Worm (Caenorhabditis elegans): ENCODE results near the gene kel-8.

The kel-8 gene

DNA sequence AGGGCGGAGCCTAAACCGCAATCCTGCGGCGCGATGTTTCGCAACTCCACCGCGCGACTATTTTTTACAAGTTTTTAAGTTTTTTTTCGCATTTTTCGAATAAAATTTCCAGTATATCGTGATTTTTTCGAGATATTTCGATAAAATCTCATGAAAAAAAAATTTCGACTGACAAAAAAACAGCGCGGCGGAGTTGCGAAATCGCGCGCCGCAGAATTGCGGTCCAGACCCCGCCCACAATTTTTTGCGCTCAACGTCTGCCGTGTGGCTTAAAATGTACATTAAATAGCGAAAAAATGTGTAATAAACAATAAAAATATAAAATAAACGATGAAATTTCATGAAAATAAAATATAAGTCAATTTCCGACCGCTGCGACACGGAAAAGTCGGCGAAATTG is 26.4 kb downstream of the kel-8 start:
- TF ChIP-seq isw-1 (GFP tag; IDR thresholded peaks at IDR 0.05), result no peak
- no peak for TF ChIP-seq ceh-88 (GFP tag; IDR thresholded peaks at IDR 0.05)
- TF ChIP-seq tlp-1 (tag; optimal IDR thresholded peaks at IDR 0.05), result no peak
- TF ChIP-seq unc-130 (tag; optimal IDR thresholded peaks at IDR 0.05), result no peak
- TF ChIP-seq lin-39 (tag; optimal IDR thresholded peaks at IDR 0.05), result no peak
- TF ChIP-seq elt-3 (tag; optimal IDR thresholded peaks at IDR 0.05), result no peak
- TF ChIP-seq lir-3 (tag; optimal IDR thresholded peaks at IDR 0.05; ENCODE audit: poor library complexity), result no peak
- TF ChIP-seq sptf-1 (tag; optimal IDR thresholded peaks at IDR 0.05), result no peak
- no peak for TF ChIP-seq pqm-1 (tag; optimal IDR thresholded peaks at IDR 0.05)
- TF ChIP-seq lin-15B (tag; optimal IDR thresholded peaks at IDR 0.05), result no peak
- no peak for TF ChIP-seq mdl-1 (tag; optimal IDR thresholded peaks at IDR 0.05)
- TF ChIP-seq sox-4 (tag; optimal IDR thresholded peaks at IDR 0.05), result no peak

DNA sequence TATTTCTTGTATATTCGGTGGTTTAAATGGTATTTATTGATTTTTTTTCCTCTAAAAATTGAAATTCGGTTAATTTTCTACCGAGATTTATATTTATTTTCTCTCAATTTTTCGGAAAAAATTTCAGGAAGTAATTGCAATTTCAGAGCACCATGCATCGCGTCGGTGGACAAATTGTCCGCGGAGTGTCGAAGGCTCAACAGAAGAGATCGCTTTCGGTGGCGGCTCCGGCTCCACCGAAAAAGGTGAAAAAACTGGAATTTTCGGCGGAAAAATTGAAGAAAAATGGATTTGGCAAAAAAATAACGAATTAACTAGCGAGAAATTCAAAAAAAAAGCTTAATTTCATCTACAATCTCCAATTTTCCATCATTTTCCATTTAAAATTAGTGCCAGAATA is 27.6 kb downstream of the kel-8 start, which contains the start of gene nuo-5:
Gene nuo-5 (plus strand): TSS at position 147 of the 400 bp plus-strand sequence.
- no peak for TF ChIP-seq sup-37 (GFP tag; optimal IDR thresholded peaks at IDR 0.05)
- no peak for TF ChIP-seq lin-14 (GFP tag; optimal IDR thresholded peaks at IDR 0.05)
- no peak for TF ChIP-seq tbx-2 (tag; optimal IDR thresholded peaks at IDR 0.05)

DNA sequence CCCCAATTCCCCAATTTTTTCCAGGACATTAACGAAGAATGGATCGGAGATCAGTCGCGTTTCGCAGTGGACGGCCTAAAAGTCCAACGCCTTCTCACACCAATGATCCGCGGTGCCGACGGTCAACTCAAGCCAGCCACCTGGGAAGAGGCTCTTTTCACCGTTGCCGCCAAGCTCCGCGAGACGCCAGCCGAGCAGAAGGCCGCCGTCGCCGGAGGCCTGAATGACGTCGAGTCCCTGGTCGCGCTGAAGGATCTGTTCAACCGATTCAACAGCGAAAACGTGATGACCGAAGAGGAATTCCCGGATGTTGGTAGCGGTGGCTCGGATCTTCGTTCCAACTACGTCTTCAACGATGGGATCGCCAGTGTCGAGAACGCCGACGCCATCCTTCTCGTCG is 31.6 kb downstream of the kel-8 start:
- no peak for TF ChIP-seq ceh-82 (tag; optimal IDR thresholded peaks at IDR 0.05)
- no peak for TF ChIP-seq ces-1 (GFP tag; optimal IDR thresholded peaks at IDR 0.05)
- no peak for TF ChIP-seq ceh-90 (tag; optimal IDR thresholded peaks at IDR 0.05)
- no peak for TF ChIP-seq nhr-28 (tag; optimal IDR thresholded peaks at IDR 0.05)

DNA sequence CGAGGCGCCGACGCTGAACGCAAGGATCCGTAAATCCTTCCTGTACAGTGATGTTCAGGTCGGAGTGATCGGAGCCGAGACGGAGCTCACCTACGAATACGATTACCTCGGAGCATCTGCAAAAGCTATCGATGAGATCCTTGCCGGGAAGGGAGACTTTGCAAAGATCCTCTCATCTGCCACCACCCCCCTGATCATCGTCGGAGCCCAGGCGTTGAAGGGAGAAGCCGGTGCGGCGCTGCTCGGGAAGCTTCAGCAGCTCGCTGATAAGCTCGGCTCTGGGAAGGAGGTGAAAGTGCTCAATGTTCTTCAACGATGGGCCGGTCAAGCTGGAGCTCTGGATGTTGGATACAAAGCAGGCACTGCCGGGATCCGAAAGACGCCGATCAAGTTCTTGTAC is 32.0 kb downstream of the kel-8 start:
- TF ChIP-seq nhr-77 (tag; optimal IDR thresholded peaks at IDR 0.05) (no peak), sup-37 (GFP tag; optimal IDR thresholded peaks at IDR 0.05) (no peak), alr-1 (tag; optimal IDR thresholded peaks at IDR 0.05; ENCODE audit: borderline replicate concordance) (no peak), nhr-20 (tag; optimal IDR thresholded peaks at IDR 0.05) (no peak)

ce11 chrV:2706379-2706778 is 35.1 kb downstream of the kel-8 start:
- TF ChIP-seq efl-1 (optimal IDR thresholded peaks at IDR 0.05), result no peak
- peak in 1 of 2 experiments; percentile 71 for TF ChIP-seq efl-1 (GFP tag; optimal IDR thresholded peaks at IDR 0.05 in 1 of 2)
- TF ChIP-seq hlh-4 (tag; optimal IDR thresholded peaks at IDR 0.05), result no peak
- no peak for TF ChIP-seq tlp-1 (tag; optimal IDR thresholded peaks at IDR 0.05)

- TF ChIP-seq F16B12.6 (tag; optimal IDR thresholded peaks at IDR 0.05), result no peak
These were observed 38.9 kb downstream of the kel-8 start for ce11 chrV:2710192-2710591.

DNA sequence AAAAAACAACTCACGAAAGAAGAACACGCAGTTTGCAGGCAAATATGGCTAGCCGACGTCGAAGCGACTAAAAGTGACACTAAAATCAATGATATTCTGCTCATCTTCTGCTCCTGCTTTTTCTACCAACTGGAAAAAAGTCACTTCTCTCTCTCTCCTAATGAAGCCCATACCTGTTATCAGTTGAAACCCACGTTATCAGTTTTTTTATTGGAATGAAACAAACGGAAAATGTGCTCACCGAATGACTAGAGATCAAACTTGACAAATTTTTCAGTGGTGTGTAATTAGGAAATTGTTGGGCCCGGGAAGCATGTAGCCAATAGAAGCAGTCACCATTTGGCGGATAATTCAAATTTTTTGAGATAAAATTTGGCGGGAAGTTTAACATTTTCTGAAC is 40.2 kb downstream of the kel-8 start, which contains the start of gene C24B9.3:
Gene C24B9.3 (minus strand): TSS at position 171 of the 400 bp plus-strand sequence.
- TF ChIP-seq elt-2 (tag; optimal IDR thresholded peaks at IDR 0.05), result peak; percentile 63
- TF ChIP-seq ceh-90 (tag; optimal IDR thresholded peaks at IDR 0.05), result no peak
- peak in 1 of 2 experiments; percentile 11 for TF ChIP-seq lin-35 (GFP tag; optimal IDR thresholded peaks at IDR 0.05)

DNA sequence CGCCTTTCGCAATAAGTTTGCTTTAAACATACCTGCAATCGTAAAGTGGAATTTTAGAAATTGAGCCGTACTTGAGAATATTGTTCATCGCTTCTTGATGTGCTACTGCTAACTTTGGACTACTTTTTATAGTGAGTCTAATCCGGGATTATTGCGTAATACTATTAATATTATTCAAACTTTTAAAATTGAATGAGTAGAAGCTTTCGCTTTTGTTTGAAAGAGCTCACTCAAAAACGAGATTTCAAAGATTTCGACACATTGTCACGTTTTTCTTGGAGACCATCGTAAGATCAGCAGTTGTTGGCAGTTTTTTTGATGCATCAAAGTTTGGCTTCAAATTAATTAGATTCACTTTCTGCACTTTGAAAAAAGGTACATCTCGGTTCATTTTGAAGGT is 42.3 kb downstream of the kel-8 start, which contains the start of gene srt-28:
Gene srt-28 (minus strand): TSS at position 101 of the 400 bp plus-strand sequence.
- TF ChIP-seq pqm-1 (tag; optimal IDR thresholded peaks at IDR 0.05), result no peak
- no peak for TF ChIP-seq F16B12.6 (tag; optimal IDR thresholded peaks at IDR 0.05)
- peak; percentile 18 for TF ChIP-seq pax-3 (tag; optimal IDR thresholded peaks at IDR 0.05)
- no peak for TF ChIP-seq unc-130 (tag; optimal IDR thresholded peaks at IDR 0.05)

Measured in whole organism, L1 larva.